Worm (Caenorhabditis elegans): ENCODE data around the gene arrd-18.

- TF ChIP-seq unc-62 (GFP tag; optimal IDR thresholded peaks at IDR 0.05) (no peak), pha-4 (tag; optimal IDR thresholded peaks at IDR 0.05) (no peak), ets-4 (GFP tag; optimal IDR thresholded peaks at IDR 0.05) (no peak), dpl-1 (GFP tag; optimal IDR thresholded peaks at IDR 0.05) (no peak), hmg-20 (GFP tag; IDR thresholded peaks at IDR 0.05) (no peak), Y79H2A.3 (GFP tag; conservative IDR thresholded peaks at IDR 0.05) (no peak), aptf-2 (GFP tag; conservative IDR thresholded peaks at IDR 0.05) (no peak), sea-2 (GFP tag; IDR thresholded peaks at IDR 0.05) (no peak)
Measured at ce11 chrV:3269407-3269806, 42.5 kb downstream of the arrd-18 start, which contains the start of gene T28A11.19.
